Worm (Caenorhabditis elegans): ENCODE measurements around the gene C38D4.10.

- TF ChIP-seq blmp-1 (tag; optimal IDR thresholded peaks at IDR 0.05; ENCODE audit: insufficient read depth) = no peak
- no peak for TF ChIP-seq lin-39 (tag; optimal IDR thresholded peaks at IDR 0.05)
- TF ChIP-seq nhr-6 (tag; optimal IDR thresholded peaks at IDR 0.05) = peak; percentile 23
- no peak for TF ChIP-seq aly-2 (tag; optimal IDR thresholded peaks at IDR 0.05)
- no peak for TF ChIP-seq lin-11 (tag; optimal IDR thresholded peaks at IDR 0.05)
- TF ChIP-seq R02D3.7 (tag; optimal IDR thresholded peaks at IDR 0.05) = no peak
- TF ChIP-seq nhr-237 (tag; optimal IDR thresholded peaks at IDR 0.05) = no peak
- no peak for TF ChIP-seq ztf-11 (tag; optimal IDR thresholded peaks at IDR 0.05)
- no peak for TF ChIP-seq snpc-4 (tag; optimal IDR thresholded peaks at IDR 0.05)
Observed at ce11 chrIII:4796039-4796438, 13.7 kb downstream of the C38D4.10 start.

Data from whole organism, L2 larva.